Fruit fly (Drosophila melanogaster) whole organism, embryonic: ENCODE data around the gene CG32706.

Experiments used
- Antp ChIP-seq: fragments of 200-800 bp; sonication (Bioruptor generic); optimal IDR thresholded peaks from 3 replicates; lab custom pipeline; 2016; ENCODE audit warnings: missing biosample characterization, missing genetic modification characterization
- Awh ChIP-seq: fragments of 200-800 bp; sonication (Bioruptor generic); IDR thresholded peaks from 2 replicates; pipeline ENCODE4, ENCODE4 v1.3.6; 2022; ENCODE audit warnings: missing biosample characterization, missing genetic modification characterization
- CG1024 ChIP-seq: fragments of 200-800 bp; sonication (Bioruptor generic); IDR thresholded peaks from 2 replicates; pipeline ENCODE4 v1.3.6; 2022; ENCODE audit warnings: missing biosample characterization, missing genetic modification characterization
- CG10462 ChIP-seq: fragments of 200-800 bp; sonication (Bioruptor generic); optimal IDR thresholded peaks from 2 replicates; lab custom pipeline; 2016; ENCODE audit warnings: missing biosample characterization, missing genetic modification characterization
- CG11093 ChIP-seq: fragments of 200-800 bp; sonication (Bioruptor generic); IDR thresholded peaks from 3 replicates; pipeline ENCODE4 v1.3.6; 2022; ENCODE audit warnings: missing biosample characterization, missing genetic modification characterization
- CG11504 ChIP-seq: fragments of 200-800 bp; sonication (Bioruptor generic); optimal IDR thresholded peaks from 3 replicates; lab custom pipeline; 2019; ENCODE audit warnings: missing biosample characterization, mild to moderate bottlenecking, missing genetic modification characterization, moderate library complexity
- CG15011 ChIP-seq: fragments of 200-800 bp; sonication (Bioruptor generic); optimal IDR thresholded peaks from 3 replicates; lab custom pipeline; 2018; ENCODE audit warnings: missing biosample characterization, mild to moderate bottlenecking, missing genetic modification characterization
- CG1603 ChIP-seq: fragments of 200-800 bp; sonication (Bioruptor generic); optimal IDR thresholded peaks from 2 replicates; lab custom pipeline; 2019; ENCODE audit warnings: missing biosample characterization, mild to moderate bottlenecking, missing genetic modification characterization, moderate library complexity
- CG30431 ChIP-seq: fragments of 200-800 bp; sonication (Bioruptor generic); optimal IDR thresholded peaks from 2 replicates; lab custom pipeline; 2017; ENCODE audit warnings: missing biosample characterization, missing genetic modification characterization
- CG31224 ChIP-seq: fragments of 200-800 bp; sonication (Bioruptor generic); IDR thresholded peaks from 2 replicates; pipeline ENCODE4 v1.3.6; 2022; ENCODE audit warnings: missing biosample characterization, missing genetic modification characterization
- CG3847 ChIP-seq: fragments of 200-800 bp; sonication (Bioruptor generic); IDR thresholded peaks from 2 replicates; pipeline ENCODE4 v1.3.6; 2022; ENCODE audit warnings: missing biosample characterization, missing genetic modification characterization
- CG4617 ChIP-seq: fragments of 200-800 bp; sonication (Bioruptor generic); optimal IDR thresholded peaks from 3 replicates; lab custom pipeline; 2016; ENCODE audit warnings: missing biosample characterization, missing genetic modification characterization, borderline replicate concordance
- CG9876 ChIP-seq: fragments of 200-800 bp; sonication (Bioruptor generic); optimal IDR thresholded peaks from 2 replicates; lab custom pipeline; 2016; ENCODE audit warnings: missing biosample characterization, missing genetic modification characterization
- CTCF ChIP-seq: fragments of 200-800 bp; sonication (Bioruptor generic); optimal IDR thresholded peaks from 2 replicates; lab custom pipeline; 2017; ENCODE audit warnings: missing biosample characterization, mild to moderate bottlenecking, missing genetic modification characterization, moderate library complexity
- CoRest ChIP-seq: fragments of 200-800 bp; sonication (Bioruptor generic); optimal IDR thresholded peaks from 3 replicates; lab custom pipeline; 2018; ENCODE audit warnings: missing biosample characterization, mild to moderate bottlenecking, missing genetic modification characterization, moderate library complexity
- Dref ChIP-seq: fragments of 200-800 bp; sonication (Bioruptor generic); IDR thresholded peaks from 2 replicates; pipeline ENCODE4 v1.3.6; 2022; ENCODE audit warnings: missing biosample characterization, missing genetic modification characterization
- E2f2 ChIP-seq: fragments of 200-800 bp; sonication (Bioruptor generic); IDR thresholded peaks from 2 replicates; pipeline ENCODE4 v1.3.6; 2022; ENCODE audit warnings: missing biosample characterization, missing genetic modification characterization
- Ets97D ChIP-seq: fragments of 200-800 bp; sonication (Bioruptor generic); optimal IDR thresholded peaks from 3 replicates; lab custom pipeline; 2016; ENCODE audit warnings: missing biosample characterization, missing genetic modification characterization
- HLHmδ ChIP-seq: fragments of 200-800 bp; sonication (Bioruptor generic); optimal IDR thresholded peaks from 2 replicates; lab custom pipeline; 2018; ENCODE audit warnings: missing biosample characterization, mild to moderate bottlenecking, missing genetic modification characterization, moderate library complexity
- Hand ChIP-seq: fragments of 200-800 bp; sonication (Bioruptor generic); optimal IDR thresholded peaks from 2 replicates; lab custom pipeline; 2017; ENCODE audit warnings: mild to moderate bottlenecking, missing biosample characterization, missing genetic modification reagents, missing genetic modification characterization
- Kr ChIP-seq: fragments of 200-800 bp; sonication (Bioruptor generic); optimal IDR thresholded peaks from 2 replicates; lab custom pipeline; 2017; ENCODE audit warnings: missing biosample characterization, mild to moderate bottlenecking, missing genetic modification characterization
- Lhr ChIP-seq: fragments of 200-800 bp; sonication (Bioruptor generic); optimal IDR thresholded peaks from 3 replicates; lab custom pipeline; 2017; ENCODE audit warnings: mild to moderate bottlenecking, missing biosample characterization, missing genetic modification reagents, missing genetic modification characterization
- NK7.1 ChIP-seq: fragments of 200-800 bp; sonication (Bioruptor generic); optimal IDR thresholded peaks from 3 replicates; lab custom pipeline; 2016; ENCODE audit warnings: missing biosample characterization, missing genetic modification characterization
- Optix ChIP-seq: fragments of 200-800 bp; sonication (Bioruptor generic); IDR thresholded peaks from 3 replicates; pipeline ENCODE4 v1.3.6; 2022; ENCODE audit warnings: missing biosample characterization, missing genetic modification characterization
- ase ChIP-seq: fragments of 200-800 bp; sonication (Bioruptor generic); IDR thresholded peaks from 3 replicates; pipeline ENCODE4 v1.3.6; 2022; ENCODE audit warnings: missing biosample characterization, missing genetic modification characterization
- bsh ChIP-seq, 2 experiments: fragments of 200-800 bp; sonication (Bioruptor generic); optimal IDR thresholded peaks; 2 replicates each; lab custom pipeline; 2017 to 2018; ENCODE audit warnings: mild to moderate bottlenecking in 2 of 2, missing biosample characterization in 2 of 2, missing genetic modification characterization in 2 of 2, moderate library complexity in 1 of 2
- chinmo ChIP-seq: fragments of 200-800 bp; sonication (Bioruptor generic); IDR thresholded peaks from 4 replicates; pipeline ENCODE4 v1.3.6; 2022; ENCODE audit warnings: missing biosample characterization, missing genetic modification characterization; ENCODE audit not compliant: partially characterized antibody
- dimm ChIP-seq: fragments of 200-800 bp; sonication (Bioruptor generic); IDR thresholded peaks from 2 replicates; pipeline ENCODE4 v1.3.6; 2022; ENCODE audit warnings: missing biosample characterization, missing genetic modification characterization
- dmrt11E ChIP-seq: fragments of 200-800 bp; sonication (Bioruptor generic); optimal IDR thresholded peaks from 3 replicates; lab custom pipeline; 2018; ENCODE audit warnings: missing biosample characterization, mild to moderate bottlenecking, missing genetic modification characterization, moderate library complexity
- dmrt99B ChIP-seq: fragments of 200-800 bp; sonication (Bioruptor generic); optimal IDR thresholded peaks from 2 replicates; lab custom pipeline; 2018; ENCODE audit warnings: missing biosample characterization, mild to moderate bottlenecking, missing genetic modification characterization, moderate library complexity
- eve ChIP-seq, 2 experiments: fragments of >200 bp; optimal IDR thresholded peaks; 2 replicates each; lab custom pipeline; 2017; ENCODE audit warnings: missing biosample characterization in 2 of 2, missing genetic modification characterization in 2 of 2
- gfzf ChIP-seq: fragments of 200-800 bp; sonication (Bioruptor generic); optimal IDR thresholded peaks from 2 replicates; lab custom pipeline; 2016; ENCODE audit warnings: missing biosample characterization, mild to moderate bottlenecking, missing genetic modification characterization, moderate library complexity
- gsb-n ChIP-seq: fragments of 200-800 bp; sonication (Bioruptor generic); optimal IDR thresholded peaks from 3 replicates; lab custom pipeline; 2018; ENCODE audit warnings: missing biosample characterization, mild to moderate bottlenecking, missing genetic modification characterization
- hth ChIP-seq: fragments of >200 bp; optimal IDR thresholded peaks from 2 replicates; lab custom pipeline; 2017; ENCODE audit warnings: inconsistent platforms
- ind ChIP-seq: fragments of 200-800 bp; sonication (Bioruptor generic); optimal IDR thresholded peaks from 3 replicates; lab custom pipeline; 2016; ENCODE audit warnings: missing biosample characterization, missing genetic modification characterization
- kah ChIP-seq: fragments of 200-800 bp; sonication (Bioruptor generic); optimal IDR thresholded peaks from 2 replicates; lab custom pipeline; 2018; ENCODE audit warnings: missing biosample characterization, mild to moderate bottlenecking, missing genetic modification characterization
- pb ChIP-seq: fragments of 200-800 bp; sonication (Bioruptor generic); optimal IDR thresholded peaks from 3 replicates; lab custom pipeline; 2016; ENCODE audit warnings: missing biosample characterization, missing genetic modification characterization
- peb ChIP-seq: fragments of 200-800 bp; sonication (Bioruptor generic); IDR thresholded peaks from 2 replicates; pipeline ENCODE4 v1.3.6; 2022; ENCODE audit warnings: missing biosample characterization, missing genetic modification characterization
- prd ChIP-seq, 3 experiments: fragments of >200 bp in 2 of 3; fragments of 200-800 bp in 1 of 3; sonication (Bioruptor generic) in 1 of 3; optimal IDR thresholded peaks in 2 of 3; IDR thresholded peaks in 1 of 3; 2 replicates in 2 of 3; 3 replicates in 1 of 3; pipeline versions ENCODE4 v1.3.6 to Lab custom; 2017 to 2022; ENCODE audit warnings: missing biosample characterization in 1 of 3, missing genetic modification characterization in 1 of 3
- sd ChIP-seq: fragments of 200-800 bp; sonication (Bioruptor generic); optimal IDR thresholded peaks from 3 replicates; lab custom pipeline; 2018; ENCODE audit warnings: missing biosample characterization, mild to moderate bottlenecking, missing genetic modification characterization, moderate library complexity
- seq ChIP-seq: fragments of 200-800 bp; sonication (Bioruptor generic); IDR thresholded peaks from 2 replicates; pipeline ENCODE4 v1.3.6; 2022; ENCODE audit warnings: missing biosample characterization, missing genetic modification characterization
- sim ChIP-seq: fragments of 200-800 bp; sonication (Bioruptor generic); IDR thresholded peaks from 2 replicates; pipeline ENCODE4 v1.3.6; 2022; ENCODE audit warnings: missing biosample characterization, missing genetic modification characterization
- slbo ChIP-seq: fragments of 200-800 bp; sonication (Bioruptor generic); IDR thresholded peaks from 2 replicates; pipeline ENCODE4 v1.3.6; 2022; ENCODE audit warnings: missing biosample characterization, missing genetic modification characterization
- slou ChIP-seq: fragments of 200-800 bp; sonication (Bioruptor generic); optimal IDR thresholded peaks from 3 replicates; lab custom pipeline; 2016; ENCODE audit warnings: missing biosample characterization, missing genetic modification characterization
- sqz ChIP-seq: fragments of 200-800 bp; sonication (Bioruptor generic); optimal IDR thresholded peaks from 3 replicates; lab custom pipeline; 2018; ENCODE audit warnings: missing biosample characterization, mild to moderate bottlenecking, missing genetic modification characterization
- trem ChIP-seq: fragments of 200-800 bp; optimal IDR thresholded peaks from 3 replicates; lab custom pipeline; 2019; ENCODE audit warnings: missing biosample characterization, mild to moderate bottlenecking, missing genetic modification characterization, moderate library complexity
- vnd ChIP-seq: fragments of 200-800 bp; sonication (Bioruptor generic); IDR thresholded peaks from 3 replicates; pipeline ENCODE4 v1.3.6; 2022; ENCODE audit warnings: missing biosample characterization, missing genetic modification characterization; ENCODE audit not compliant: partially characterized antibody
- vvl ChIP-seq: fragments of 200-800 bp; sonication (Bioruptor generic); IDR thresholded peaks from 2 replicates; pipeline ENCODE4 v1.3.6; 2022; ENCODE audit warnings: missing biosample characterization, missing genetic modification characterization
- zen2 ChIP-seq: fragments of 200-800 bp; sonication (Bioruptor generic); IDR thresholded peaks from 3 replicates; pipeline ENCODE4 v1.3.6; 2022; ENCODE audit warnings: missing biosample characterization, missing genetic modification characterization; ENCODE audit not compliant: partially characterized antibody

CG32706 gene

DNA sequence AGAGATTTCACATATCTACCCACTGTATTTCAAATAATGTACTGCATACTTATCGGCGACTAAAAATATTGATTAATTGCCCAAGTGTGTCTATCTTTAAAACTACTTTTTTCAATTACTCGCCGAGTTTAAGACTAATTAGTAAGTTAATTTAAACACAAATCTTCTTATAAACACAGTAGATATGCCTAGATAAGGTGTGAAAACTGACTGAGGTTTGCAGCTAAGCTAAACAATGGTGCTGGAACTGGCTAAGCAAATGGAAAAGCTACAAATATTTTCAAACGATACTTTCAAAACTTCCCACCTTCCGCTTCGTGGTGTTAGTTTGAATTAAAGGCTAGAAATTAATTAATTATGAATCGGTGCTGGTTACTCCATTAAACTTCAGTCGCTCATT is 46.1 kb upstream of the CG32706 start (continued):
- TF ChIP-seq E2f2 (GFP tag; lab: Robert Waterston, UW) (peak; percentile 63), CG1603 (peak; percentile 40), Ets97D (peak; percentile 42), Awh (GFP tag; lab: Robert Waterston, UW) (no peak), CTCF (peak; percentile 78), Kr (GFP tag; lab: Kevin White, UChicago) (no peak), gfzf (GFP tag; lab: Kevin White, UChicago) (peak; percentile 36), slou (GFP tag; lab: Kevin White, UChicago) (no peak), Lhr (peak; percentile 28), sim (GFP tag; lab: Robert Waterston, UW) (no peak), sd (tag; lab: Kevin White, UChicago) (peak; percentile 22), CG11504 (tag; lab: Kevin White, UChicago) (peak; percentile 16), vvl (GFP tag; lab: Robert Waterston, UW) (0 out of 2 replicates have a peak, but pooled peaks have one; percentile 14)

dm6 chrX:9041789-9042456 is 45.0 kb upstream of the CG32706 start:
- TF ChIP-seq CG4617 (GFP tag; lab: Kevin White, UChicago) (no peak), CG31224 (GFP tag; lab: Robert Waterston, UW) (no peak), CG3847 (no peak), Hand (GFP tag; lab: Kevin White, UChicago) (no peak), CG11093 (peak; percentile 61; the same call in 2 of the 3 replicates), CG9876 (GFP tag; lab: Kevin White, UChicago) (no peak), slbo (GFP tag; lab: Robert Waterston, UW) (0 out of 2 replicates have a peak, but pooled peaks have one; percentile 7), CG10462 (no peak), CG30431 (GFP tag; lab: Kevin White, UChicago) (peak; percentile 46), pb (GFP tag; lab: Kevin White, UChicago) (peak; percentile 18), peb (GFP tag; lab: Robert Waterston, UW) (0 out of 2 replicates have a peak, but pooled peaks have one; percentile 23), dmrt99B (peak; percentile 67), NK7.1 (GFP tag; lab: Kevin White, UChicago) (peak; percentile 33), trem (tag; lab: Kevin White, UChicago) (no peak), chinmo (GFP tag; lab: Robert Waterston, UW) (no peak; the same call in 3 of the 4 replicates), sqz (GFP tag; lab: Kevin White, UChicago) (no peak), dimm (GFP tag; lab: Robert Waterston, UW) (no peak; the same call in 1 of the 2 replicates), seq (GFP tag; lab: Robert Waterston, UW) (no peak), kah (GFP tag; lab: Kevin White, UChicago) (no peak), ase (GFP tag; lab: Robert Waterston, UW) (no peak), zen2 (GFP tag; lab: Robert Waterston, UW) (no peak), Optix (GFP tag; lab: Robert Waterston, UW) (no peak), HLHmδ (GFP tag; lab: Kevin White, UChicago) (no peak), hth (lab: Kevin White, UChicago) (no peak), CG1024 (GFP tag; lab: Robert Waterston, UW) (no peak), Dref (GFP tag; lab: Robert Waterston, UW) (no peak), CG15011 (GFP tag; lab: Kevin White, UChicago) (no peak), Antp (peak; percentile 42), CoRest (peak; percentile 64), vnd (GFP tag; lab: Robert Waterston, UW) (no peak), bsh (GFP tag; optimal IDR thresholded peaks at IDR 0.05; lab: Kevin White, UChicago) (peak in 1 of 2 experiments; percentile 53), ind (GFP tag; lab: Kevin White, UChicago) (peak; percentile 27), dmrt11E (tag; lab: Kevin White, UChicago) (peak; percentile 63), prd (optimal IDR thresholded peaks at IDR 0.05; lab: Kevin White, UChicago) (no peak), prd (GFP tag; IDR thresholded peaks at IDR 0.05; lab: Robert Waterston, UW) (peak; percentile 68; the same call in 2 of the 3 replicates), eve (GFP tag; optimal IDR thresholded peaks at IDR 0.05; lab: Kevin White, UChicago) (peak in 1 of 2 experiments; percentile 78), gsb-n (tag; lab: Kevin White, UChicago) (peak; percentile 46)
